Fruit fly (Drosophila melanogaster) whole organism, embryonic: Measurements from ENCODE around the gene rdhB.

Experiments used
- Abd-B ChIP-seq: fragments of 200-800 bp; sonication (Bioruptor generic); optimal IDR thresholded peaks from 2 replicates; lab custom pipeline; 2018; ENCODE audit warnings: missing biosample characterization, mild to moderate bottlenecking, missing genetic modification characterization, moderate library complexity
- B-H2 ChIP-seq: fragments of 200-800 bp; sonication (Bioruptor generic); optimal IDR thresholded peaks from 2 replicates; lab custom pipeline; 2018; ENCODE audit warnings: missing biosample characterization, mild to moderate bottlenecking, missing genetic modification characterization
- CG9437 ChIP-seq: fragments of 200-800 bp; sonication (Bioruptor generic); optimal IDR thresholded peaks from 2 replicates; lab custom pipeline; 2018; ENCODE audit warnings: missing biosample characterization, mild to moderate bottlenecking, missing genetic modification characterization
- D19A ChIP-seq: fragments of 200-800 bp; optimal IDR thresholded peaks from 3 replicates; lab custom pipeline; 2019; ENCODE audit warnings: missing biosample characterization, mild to moderate bottlenecking, missing genetic modification characterization, moderate library complexity
- Hr51 ChIP-seq, 2 experiments: fragments of 200-800 bp; sonication (Bioruptor generic); optimal IDR thresholded peaks; 2 replicates in 1 of 2; 3 replicates in 1 of 2; lab custom pipeline; 2016 to 2018; ENCODE audit warnings: missing biosample characterization in 2 of 2, missing genetic modification characterization in 2 of 2, mild to moderate bottlenecking in 1 of 2, moderate library complexity in 1 of 2
- Poxn ChIP-seq: fragments of 200-800 bp; sonication (Bioruptor generic); IDR thresholded peaks from 2 replicates; pipeline ENCODE4 v1.3.6; 2022; ENCODE audit warnings: missing biosample characterization, missing genetic modification characterization
- ap ChIP-seq: fragments of 200-800 bp; sonication (Bioruptor generic); IDR thresholded peaks from 2 replicates; pipeline ENCODE4 v1.3.6; 2022; ENCODE audit warnings: missing biosample characterization, missing genetic modification characterization
- chn ChIP-seq: fragments of 200-800 bp; sonication (Bioruptor generic); optimal IDR thresholded peaks from 2 replicates; lab custom pipeline; 2016; ENCODE audit warnings: missing biosample characterization, missing genetic modification characterization
- dmrt11E ChIP-seq: fragments of 200-800 bp; sonication (Bioruptor generic); optimal IDR thresholded peaks from 3 replicates; lab custom pipeline; 2018; ENCODE audit warnings: missing biosample characterization, mild to moderate bottlenecking, missing genetic modification characterization, moderate library complexity

dm6 chr3R:22389614-22390013 lies 38.1 kb downstream of the rdhB start, which contains the start of the genes CAH8 and CG7059:
- TF ChIP-seq Abd-B (no peak), Hr51 (GFP tag; optimal IDR thresholded peaks at IDR 0.05; lab: Kevin White, UChicago) (no peak), D19A (tag; lab: Kevin White, UChicago) (no peak), dmrt11E (tag; lab: Kevin White, UChicago) (no peak), chn (GFP tag; lab: Kevin White, UChicago) (no peak), Poxn (GFP tag; lab: Robert Waterston, UW) (no peak), ap (GFP tag; lab: Robert Waterston, UW) (no peak), CG9437 (GFP tag; lab: Kevin White, UChicago) (no peak), B-H2 (GFP tag; lab: Kevin White, UChicago) (no peak)
